Fruit fly (Drosophila melanogaster) whole organism, embryonic: ENCODE results near the gene CG33269.

Source experiments
- Atf6 ChIP-seq: fragments of 200-800 bp; sonication (Bioruptor generic); IDR thresholded peaks from 2 replicates; pipeline ENCODE4 v1.3.6; 2022; ENCODE audit warnings: missing biosample characterization, missing genetic modification characterization
- Awh ChIP-seq: fragments of 200-800 bp; sonication (Bioruptor generic); IDR thresholded peaks from 2 replicates; pipeline ENCODE4, ENCODE4 v1.3.6; 2022; ENCODE audit warnings: missing biosample characterization, missing genetic modification characterization
- Bteb2 ChIP-seq: fragments of 200-800 bp; sonication (Bioruptor generic); optimal IDR thresholded peaks from 2 replicates; lab custom pipeline; 2016; ENCODE audit warnings: missing biosample characterization, missing genetic modification characterization
- CG1024 ChIP-seq: fragments of 200-800 bp; sonication (Bioruptor generic); IDR thresholded peaks from 2 replicates; pipeline ENCODE4 v1.3.6; 2022; ENCODE audit warnings: missing biosample characterization, missing genetic modification characterization
- CG10979 ChIP-seq: fragments of 200-800 bp; sonication (Bioruptor generic); optimal IDR thresholded peaks from 2 replicates; lab custom pipeline; 2018; ENCODE audit warnings: missing biosample characterization, mild to moderate bottlenecking, missing genetic modification characterization, moderate library complexity
- CG12104 ChIP-seq: fragments of 200-800 bp; sonication (Bioruptor generic); optimal IDR thresholded peaks from 3 replicates; lab custom pipeline; 2016; ENCODE audit warnings: missing biosample characterization, missing genetic modification characterization
- CG12769 ChIP-seq: fragments of 200-800 bp; sonication (Bioruptor generic); optimal IDR thresholded peaks from 2 replicates; lab custom pipeline; 2019; ENCODE audit warnings: missing biosample characterization, mild to moderate bottlenecking, missing genetic modification characterization, moderate library complexity
- CG12942 ChIP-seq: fragments of 200-800 bp; sonication (Bioruptor generic); optimal IDR thresholded peaks from 3 replicates; lab custom pipeline; 2016; ENCODE audit warnings: missing biosample characterization, missing genetic modification characterization
- CG15601 ChIP-seq: fragments of 200-800 bp; sonication (Bioruptor generic); optimal IDR thresholded peaks from 3 replicates; lab custom pipeline; 2019; ENCODE audit warnings: missing biosample characterization, mild to moderate bottlenecking, missing genetic modification characterization, moderate library complexity
- CG16813 ChIP-seq: fragments of 200-800 bp; sonication (Bioruptor generic); IDR thresholded peaks from 3 replicates; pipeline ENCODE4 v1.3.6; 2022; ENCODE audit warnings: missing biosample characterization, missing genetic modification characterization; ENCODE audit not compliant: partially characterized antibody
- CG17361 ChIP-seq: fragments of 200-800 bp; sonication (Bioruptor generic); IDR thresholded peaks from 3 replicates; pipeline ENCODE4 v1.3.6; 2022; ENCODE audit warnings: missing biosample characterization, missing genetic modification characterization
- CG17912 ChIP-seq: fragments of 200-800 bp; sonication (Bioruptor generic); optimal IDR thresholded peaks from 2 replicates; lab custom pipeline; 2018; ENCODE audit warnings: missing biosample characterization, mild to moderate bottlenecking, missing genetic modification characterization
- CG1832 ChIP-seq: fragments of 200-800 bp; sonication (Bioruptor generic); optimal IDR thresholded peaks from 2 replicates; lab custom pipeline; 2017; ENCODE audit warnings: missing biosample characterization, mild to moderate bottlenecking, missing genetic modification characterization, inconsistent platforms
- CG30431 ChIP-seq: fragments of 200-800 bp; sonication (Bioruptor generic); optimal IDR thresholded peaks from 2 replicates; lab custom pipeline; 2017; ENCODE audit warnings: missing biosample characterization, missing genetic modification characterization
- CG33557 ChIP-seq: fragments of 200-800 bp; sonication (Bioruptor generic); optimal IDR thresholded peaks from 2 replicates; lab custom pipeline; 2019; ENCODE audit warnings: missing biosample characterization, mild to moderate bottlenecking, missing genetic modification characterization, moderate library complexity
- CG3995 ChIP-seq: fragments of 200-800 bp; sonication (Bioruptor generic); optimal IDR thresholded peaks from 3 replicates; lab custom pipeline; 2016; ENCODE audit warnings: missing biosample characterization, missing genetic modification characterization
- CG4730 ChIP-seq: fragments of 200-800 bp; sonication (Bioruptor generic); IDR thresholded peaks from 2 replicates; pipeline ENCODE4 v1.3.6; 2022; ENCODE audit warnings: missing biosample characterization, missing genetic modification characterization
- CG6654 ChIP-seq: fragments of 200-800 bp; sonication (Bioruptor generic); optimal IDR thresholded peaks from 2 replicates; lab custom pipeline; 2017; ENCODE audit warnings: missing biosample characterization, mild to moderate bottlenecking, missing genetic modification characterization
- CG6683 ChIP-seq: fragments of 200-800 bp; sonication (Bioruptor generic); optimal IDR thresholded peaks from 2 replicates; lab custom pipeline; 2017; ENCODE audit warnings: missing biosample characterization, mild to moderate bottlenecking, missing genetic modification characterization, missing genetic modification reagents
- CG6813 ChIP-seq: fragments of 200-800 bp; sonication (Bioruptor generic); optimal IDR thresholded peaks from 2 replicates; lab custom pipeline; 2017; ENCODE audit warnings: missing biosample characterization, missing genetic modification characterization, mild to moderate bottlenecking, moderate library complexity, missing genetic modification reagents
- D19A ChIP-seq: fragments of 200-800 bp; optimal IDR thresholded peaks from 3 replicates; lab custom pipeline; 2019; ENCODE audit warnings: missing biosample characterization, mild to moderate bottlenecking, missing genetic modification characterization, moderate library complexity
- E2f1 ChIP-seq: fragments of 200-800 bp; sonication (Bioruptor generic); IDR thresholded peaks from 2 replicates; pipeline ENCODE4 v1.3.6; 2022; ENCODE audit warnings: missing biosample characterization, missing genetic modification characterization
- Scr ChIP-seq: fragments of 200-800 bp; sonication (Bioruptor generic); IDR thresholded peaks from 2 replicates; pipeline ENCODE4 v1.3.6; 2022; ENCODE audit warnings: missing biosample characterization, missing genetic modification characterization; ENCODE audit not compliant: partially characterized antibody
- Stat92E ChIP-seq, 3 experiments: fragments of >200 bp in 2 of 3; fragments of 200-800 bp in 1 of 3; sonication (Bioruptor generic) in 1 of 3; optimal IDR thresholded peaks; 2 replicates each; lab custom pipeline; 2017 to 2019; ENCODE audit warnings: missing biosample characterization in 3 of 3, missing genetic modification characterization in 3 of 3, mild to moderate bottlenecking in 1 of 3, moderate library complexity in 1 of 3
- Taf1 ChIP-seq: fragments of 200-800 bp; sonication (Bioruptor generic); IDR thresholded peaks from 2 replicates; pipeline ENCODE4 v1.3.6; 2022; ENCODE audit warnings: missing biosample characterization, missing genetic modification characterization
- Tbp ChIP-seq: fragments of >200 bp; optimal IDR thresholded peaks from 2 replicates; lab custom pipeline; 2018; ENCODE audit warnings: missing biosample characterization, missing genetic modification characterization
- bab2 ChIP-seq: fragments of 200-800 bp; sonication (Bioruptor generic); optimal IDR thresholded peaks from 2 replicates; lab custom pipeline; 2016; ENCODE audit warnings: missing biosample characterization, missing genetic modification characterization
- caup ChIP-seq: fragments of 200-800 bp; sonication (Bioruptor generic); optimal IDR thresholded peaks from 3 replicates; lab custom pipeline; 2017; ENCODE audit warnings: missing biosample characterization, mild to moderate bottlenecking, missing genetic modification characterization, moderate library complexity; ENCODE audit not compliant: severe bottlenecking
- chif ChIP-seq, 2 experiments: fragments of 200-800 bp; sonication (Bioruptor generic); optimal IDR thresholded peaks; 3 replicates each; lab custom pipeline; 2016; ENCODE audit warnings: missing biosample characterization in 2 of 2, missing genetic modification characterization in 2 of 2
- crc ChIP-seq: fragments of 200-800 bp; sonication (Bioruptor generic); optimal IDR thresholded peaks from 2 replicates; lab custom pipeline; 2016; ENCODE audit warnings: missing biosample characterization, missing genetic modification characterization
- crol ChIP-seq: fragments of 200-800 bp; sonication (Bioruptor generic); IDR thresholded peaks from 2 replicates; pipeline ENCODE4 v1.3.6; 2022; ENCODE audit warnings: missing biosample characterization, missing genetic modification characterization
- crp ChIP-seq, 2 experiments: fragments of 200-800 bp; sonication (Bioruptor generic); optimal IDR thresholded peaks; 2 replicates in 1 of 2; 3 replicates in 1 of 2; lab custom pipeline; 2017; ENCODE audit warnings: missing biosample characterization in 2 of 2, missing genetic modification characterization in 2 of 2, mild to moderate bottlenecking in 1 of 2, moderate library complexity in 1 of 2
- ewg ChIP-seq: fragments of 200-800 bp; sonication (Bioruptor generic); optimal IDR thresholded peaks from 3 replicates; lab custom pipeline; 2017; ENCODE audit warnings: mild to moderate bottlenecking, missing biosample characterization, missing genetic modification reagents, missing genetic modification characterization
- gt ChIP-seq: fragments of 200-800 bp; sonication (Bioruptor generic); IDR thresholded peaks from 2 replicates; pipeline ENCODE4 v1.3.6; 2022; ENCODE audit warnings: missing biosample characterization, missing genetic modification characterization
- hkb ChIP-seq, 2 experiments: fragments of 200-800 bp in 1 of 2; fragments of >200 bp in 1 of 2; sonication (Bioruptor generic) in 1 of 2; IDR thresholded peaks in 1 of 2; optimal IDR thresholded peaks in 1 of 2; 2 replicates each; pipeline versions ENCODE4 v1.3.6 to Lab custom; 2017 to 2022; ENCODE audit warnings: missing biosample characterization in 1 of 2, missing genetic modification characterization in 1 of 2
- kay ChIP-seq: fragments of 200-800 bp; sonication (Bioruptor generic); optimal IDR thresholded peaks from 2 replicates; lab custom pipeline; 2016; ENCODE audit warnings: missing biosample characterization, missing genetic modification characterization
- kni ChIP-seq: fragments of 200-800 bp; sonication (Bioruptor generic); optimal IDR thresholded peaks from 3 replicates; lab custom pipeline; 2017; ENCODE audit warnings: mild to moderate bottlenecking, missing biosample characterization, missing genetic modification reagents, missing genetic modification characterization
- mld ChIP-seq: fragments of 200-800 bp; sonication (Bioruptor generic); IDR thresholded peaks from 3 replicates; pipeline ENCODE4 v1.3.6; 2022; ENCODE audit warnings: missing biosample characterization, missing genetic modification characterization; ENCODE audit not compliant: partially characterized antibody
- pb ChIP-seq: fragments of 200-800 bp; sonication (Bioruptor generic); optimal IDR thresholded peaks from 3 replicates; lab custom pipeline; 2016; ENCODE audit warnings: missing biosample characterization, missing genetic modification characterization
- sc ChIP-seq, 3 experiments: fragments of >200 bp in 2 of 3; fragments of 200-800 bp in 1 of 3; sonication (Bioruptor generic) in 1 of 3; optimal IDR thresholded peaks; 2 replicates in 2 of 3; 3 replicates in 1 of 3; lab custom pipeline; 2017; ENCODE audit warnings: mild to moderate bottlenecking in 1 of 3, missing biosample characterization in 1 of 3, missing genetic modification characterization in 1 of 3, missing genetic modification reagents in 1 of 3
- schlank ChIP-seq: fragments of 200-800 bp; sonication (Bioruptor generic); optimal IDR thresholded peaks from 2 replicates; lab custom pipeline; 2018; ENCODE audit warnings: missing biosample characterization, mild to moderate bottlenecking, missing genetic modification characterization
- slou ChIP-seq: fragments of 200-800 bp; sonication (Bioruptor generic); optimal IDR thresholded peaks from 3 replicates; lab custom pipeline; 2016; ENCODE audit warnings: missing biosample characterization, missing genetic modification characterization
- ssp ChIP-seq: fragments of 200-800 bp; sonication (Bioruptor generic); IDR thresholded peaks from 2 replicates; pipeline ENCODE4 v1.3.6; 2022; ENCODE audit warnings: missing biosample characterization, missing genetic modification characterization
- tap ChIP-seq: fragments of 200-800 bp; optimal IDR thresholded peaks from 3 replicates; lab custom pipeline; 2019; ENCODE audit warnings: missing biosample characterization, mild to moderate bottlenecking, missing genetic modification characterization, moderate library complexity
- twi ChIP-seq: fragments of 200-800 bp; optimal IDR thresholded peaks from 2 replicates; lab custom pipeline; 2019; ENCODE audit warnings: missing biosample characterization, mild to moderate bottlenecking, missing genetic modification characterization, moderate library complexity
- tx ChIP-seq: fragments of 200-800 bp; sonication (Bioruptor generic); optimal IDR thresholded peaks from 2 replicates; lab custom pipeline; 2016; ENCODE audit warnings: missing biosample characterization, missing genetic modification characterization
- vvl ChIP-seq: fragments of 200-800 bp; sonication (Bioruptor generic); IDR thresholded peaks from 2 replicates; pipeline ENCODE4 v1.3.6; 2022; ENCODE audit warnings: missing biosample characterization, missing genetic modification characterization
- wor ChIP-seq: fragments of 200-800 bp; sonication (Bioruptor generic); IDR thresholded peaks from 2 replicates; pipeline ENCODE4 v1.3.6; 2022; ENCODE audit warnings: missing biosample characterization, missing genetic modification characterization
- yki ChIP-seq: fragments of >200 bp; optimal IDR thresholded peaks from 3 replicates; lab custom pipeline; 2018

The CG33269 gene

dm6 chr3L:11586794-11587462 is 4.9 kb upstream of the CG33269 start (continued):
- TF ChIP-seq sc (optimal IDR thresholded peaks at IDR 0.05; lab: Kevin White, UChicago), result no peak
- TF ChIP-seq sc (GFP tag; optimal IDR thresholded peaks at IDR 0.05; lab: Kevin White, UChicago), result no peak
- TF ChIP-seq tx (GFP tag; lab: Kevin White, UChicago), result no peak
- TF ChIP-seq pb (GFP tag; lab: Kevin White, UChicago), result no peak
- TF ChIP-seq E2f1 (GFP tag; lab: Robert Waterston, UW), result no peak
- TF ChIP-seq gt, result no peak
- TF ChIP-seq kay (GFP tag; lab: Kevin White, UChicago), result no peak
- TF ChIP-seq crp (GFP tag; optimal IDR thresholded peaks at IDR 0.05; lab: Kevin White, UChicago), result no peak
- no peak for TF ChIP-seq ewg (GFP tag; lab: Kevin White, UChicago)
- TF ChIP-seq caup (GFP tag; lab: Kevin White, UChicago), result no peak
- peak; percentile 69 for TF ChIP-seq kni
- TF ChIP-seq Tbp (GFP tag; lab: Kevin White, UChicago), result no peak
- TF ChIP-seq Awh (GFP tag; lab: Robert Waterston, UW), result no peak
- TF ChIP-seq Stat92E (GFP tag; optimal IDR thresholded peaks at IDR 0.05; lab: Kevin White, UChicago), result peak in 1 of 3 experiments; percentile 43
- TF ChIP-seq CG6683, result no peak
- no peak for TF ChIP-seq twi (tag; lab: Kevin White, UChicago)
- no peak for TF ChIP-seq vvl (GFP tag; lab: Robert Waterston, UW)
- no peak for TF ChIP-seq CG4730
- no peak for TF ChIP-seq slou (GFP tag; lab: Kevin White, UChicago)
- TF ChIP-seq crc (GFP tag; lab: Kevin White, UChicago), result no peak
- no peak for TF ChIP-seq wor (GFP tag; lab: Robert Waterston, UW)
- TF ChIP-seq mld, result no peak
- TF ChIP-seq CG16813, result peak; percentile 21; the same call in 1 of the 3 replicates
- no peak for TF ChIP-seq tap
- TF ChIP-seq yki (lab: Kevin White, UChicago), result no peak
- no peak for TF ChIP-seq Bteb2 (GFP tag; lab: Kevin White, UChicago)
- TF ChIP-seq hkb (optimal IDR thresholded peaks at IDR 0.05; lab: Kevin White, UChicago), result no peak
- TF ChIP-seq hkb (GFP tag; IDR thresholded peaks at IDR 0.05; lab: Robert Waterston, UW), result peak; percentile 16; the same call in 1 of the 2 replicates
- no peak for TF ChIP-seq ssp (GFP tag; lab: Robert Waterston, UW)
- TF ChIP-seq CG12104 (GFP tag; lab: Kevin White, UChicago), result no peak
- TF ChIP-seq CG30431 (GFP tag; lab: Kevin White, UChicago), result no peak
- no peak for TF ChIP-seq Taf1 (GFP tag; lab: Robert Waterston, UW)
- TF ChIP-seq CG6813, result peak; percentile 20
- TF ChIP-seq Scr (GFP tag; lab: Robert Waterston, UW), result no peak
- no peak for TF ChIP-seq CG1024
- no peak for TF ChIP-seq bab2 (GFP tag; lab: Kevin White, UChicago)
- TF ChIP-seq CG17361 (GFP tag; lab: Robert Waterston, UW), result no peak
- peak; percentile 90 for TF ChIP-seq CG1832 (GFP tag; lab: Kevin White, UChicago)
- TF ChIP-seq crol (GFP tag; lab: Robert Waterston, UW), result peak; percentile 99
- no peak for TF ChIP-seq CG3995 (GFP tag; lab: Kevin White, UChicago)
- no peak for TF ChIP-seq CG17912
- TF ChIP-seq schlank, result no peak
- no peak for TF ChIP-seq CG33557
- TF ChIP-seq CG10979 (tag; lab: Kevin White, UChicago), result no peak
- TF ChIP-seq chif (GFP tag; optimal IDR thresholded peaks at IDR 0.05; lab: Kevin White, UChicago), result peak in 1 of 2 experiments; percentile 2
- TF ChIP-seq D19A (tag; lab: Kevin White, UChicago), result no peak
- no peak for TF ChIP-seq CG15601 (tag; lab: Kevin White, UChicago)
- TF ChIP-seq Atf6 (GFP tag; lab: Robert Waterston, UW), result no peak
- TF ChIP-seq CG12942 (GFP tag; lab: Kevin White, UChicago), result no peak
- no peak for TF ChIP-seq CG6654 (GFP tag; lab: Kevin White, UChicago)
- TF ChIP-seq CG12769 (tag; lab: Kevin White, UChicago), result peak; percentile 12
